Fruit fly (Drosophila melanogaster) whole organism, prepupa: Measurements from ENCODE around the gene Trf4-2.

ENCODE experiments used
- Blimp-1 ChIP-seq: fragments of 200-800 bp; sonication (Bioruptor generic); optimal IDR thresholded peaks from 3 replicates; lab custom pipeline; 2017; ENCODE audit warnings: missing biosample characterization, missing genetic modification characterization, mild to moderate bottlenecking, moderate library complexity, missing genetic modification reagents
- CG10631 ChIP-seq: fragments of 200-800 bp; sonication (Bioruptor generic); optimal IDR thresholded peaks from 2 replicates; lab custom pipeline; 2016; ENCODE audit warnings: missing biosample characterization, missing genetic modification characterization
- CG11762 ChIP-seq: fragments of 200-800 bp; sonication (Bioruptor generic); optimal IDR thresholded peaks from 3 replicates; lab custom pipeline; 2016; ENCODE audit warnings: missing biosample characterization, missing genetic modification characterization; ENCODE audit not compliant: insufficient read depth
- CG11902 ChIP-seq: fragments of 200-800 bp; sonication (Bioruptor generic); optimal IDR thresholded peaks from 3 replicates; lab custom pipeline; 2016; ENCODE audit warnings: missing biosample characterization, missing genetic modification characterization
- CG15336 ChIP-seq: fragments of 200-800 bp; sonication (Bioruptor generic); IDR thresholded peaks from 2 replicates; pipeline ENCODE4 v1.3.6; 2022; ENCODE audit warnings: missing biosample characterization, missing genetic modification characterization
- CG16779 ChIP-seq: fragments of 200-800 bp; sonication (Bioruptor generic); optimal IDR thresholded peaks from 3 replicates; lab custom pipeline; 2017; ENCODE audit warnings: missing biosample characterization, mild to moderate bottlenecking, missing genetic modification characterization
- CG31627 ChIP-seq: fragments of 200-800 bp; sonication (Bioruptor generic); optimal IDR thresholded peaks from 3 replicates; lab custom pipeline; 2016; ENCODE audit warnings: missing biosample characterization, missing genetic modification characterization
- CG32006 ChIP-seq: fragments of 200-800 bp; sonication (Bioruptor generic); optimal IDR thresholded peaks from 3 replicates; lab custom pipeline; 2017; ENCODE audit warnings: missing biosample characterization, mild to moderate bottlenecking, missing genetic modification characterization
- CG34406 ChIP-seq: fragments of 200-800 bp; sonication (Bioruptor generic); optimal IDR thresholded peaks from 3 replicates; lab custom pipeline; 2016; ENCODE audit warnings: missing biosample characterization, missing genetic modification characterization
- CG3919 ChIP-seq: fragments of 200-800 bp; sonication (Bioruptor generic); optimal IDR thresholded peaks from 3 replicates; lab custom pipeline; 2016; ENCODE audit warnings: missing biosample characterization, missing genetic modification characterization
- CG4318 ChIP-seq: fragments of 200-800 bp; sonication (Bioruptor generic); optimal IDR thresholded peaks from 3 replicates; lab custom pipeline; 2017; ENCODE audit warnings: missing biosample characterization, mild to moderate bottlenecking, missing genetic modification characterization
- CG6163 ChIP-seq: fragments of 200-800 bp; sonication (Bioruptor generic); IDR thresholded peaks from 3 replicates; pipeline ENCODE4 v1.3.6; 2022; ENCODE audit warnings: missing biosample characterization, missing genetic modification characterization
- CG6276 ChIP-seq: fragments of 200-800 bp; sonication (Bioruptor generic); optimal IDR thresholded peaks from 2 replicates; lab custom pipeline; 2017; ENCODE audit warnings: missing biosample characterization, mild to moderate bottlenecking, missing genetic modification characterization
- CG6792 ChIP-seq: fragments of 200-800 bp; sonication (Bioruptor generic); optimal IDR thresholded peaks from 3 replicates; lab custom pipeline; 2016; ENCODE audit warnings: missing biosample characterization, missing genetic modification characterization
- CG6808 ChIP-seq: fragments of 200-800 bp; sonication (Bioruptor generic); optimal IDR thresholded peaks from 3 replicates; lab custom pipeline; 2017; ENCODE audit warnings: missing biosample characterization, missing genetic modification characterization, mild to moderate bottlenecking, moderate library complexity, missing genetic modification reagents
- CG7368 ChIP-seq: fragments of 200-800 bp; sonication (Bioruptor generic); optimal IDR thresholded peaks from 3 replicates; lab custom pipeline; 2016; ENCODE audit warnings: missing biosample characterization, missing genetic modification characterization
- CG8119 ChIP-seq: fragments of 200-800 bp; sonication (Bioruptor generic); IDR thresholded peaks from 3 replicates; pipeline ENCODE4 v1.3.6; 2022; ENCODE audit warnings: missing biosample characterization, missing genetic modification characterization
- CG8319 ChIP-seq: fragments of 200-800 bp; sonication (Bioruptor generic); optimal IDR thresholded peaks from 3 replicates; lab custom pipeline; 2016; ENCODE audit warnings: missing biosample characterization, missing genetic modification characterization
- CG9139 ChIP-seq: fragments of 200-800 bp; sonication (Bioruptor generic); optimal IDR thresholded peaks from 3 replicates; lab custom pipeline; 2017; ENCODE audit warnings: missing biosample characterization, mild to moderate bottlenecking, missing genetic modification characterization
- Eip75B ChIP-seq: fragments of 200-800 bp; sonication (Bioruptor generic); optimal IDR thresholded peaks from 3 replicates; lab custom pipeline; 2016; ENCODE audit warnings: missing biosample characterization, missing genetic modification characterization
- Eip93F ChIP-seq: fragments of 200-800 bp; sonication (Bioruptor generic); optimal IDR thresholded peaks from 2 replicates; lab custom pipeline; 2016; ENCODE audit warnings: missing biosample characterization, mild to moderate bottlenecking, missing genetic modification characterization
- Ets21C ChIP-seq: fragments of 200-800 bp; sonication (Bioruptor generic); optimal IDR thresholded peaks from 3 replicates; lab custom pipeline; 2016; ENCODE audit warnings: missing biosample characterization, missing genetic modification characterization
- Ets96B ChIP-seq: fragments of 200-800 bp; optimal IDR thresholded peaks from 2 replicates; lab custom pipeline; 2019; ENCODE audit warnings: missing biosample characterization, mild to moderate bottlenecking, missing genetic modification characterization, moderate library complexity
- Gug ChIP-seq: fragments of 200-800 bp; sonication (Bioruptor generic); IDR thresholded peaks from 2 replicates; pipeline ENCODE4 v1.3.6; 2022; ENCODE audit warnings: missing biosample characterization, missing genetic modification characterization
- Hr38 ChIP-seq: sonication (Bioruptor generic); optimal IDR thresholded peaks from 2 replicates; lab custom pipeline; 2016; ENCODE audit warnings: missing biosample characterization, missing genetic modification characterization
- Hr39 ChIP-seq: fragments of 200-800 bp; sonication (Bioruptor generic); optimal IDR thresholded peaks from 2 replicates; lab custom pipeline; 2016; ENCODE audit warnings: missing biosample characterization, missing genetic modification characterization
- Hr4 ChIP-seq: fragments of 200-800 bp; sonication (Bioruptor generic); optimal IDR thresholded peaks from 3 replicates; lab custom pipeline; 2016; ENCODE audit warnings: missing biosample characterization, missing genetic modification characterization
- Lpt ChIP-seq: fragments of 200-800 bp; sonication (Bioruptor generic); optimal IDR thresholded peaks from 3 replicates; lab custom pipeline; 2016; ENCODE audit warnings: missing biosample characterization, missing genetic modification characterization
- Met ChIP-seq: fragments of 200-800 bp; sonication (Bioruptor generic); optimal IDR thresholded peaks from 3 replicates; lab custom pipeline; 2016; ENCODE audit warnings: missing biosample characterization, missing genetic modification characterization
- Sox102F ChIP-seq: fragments of 200-800 bp; sonication (Bioruptor generic); optimal IDR thresholded peaks from 2 replicates; lab custom pipeline; 2016; ENCODE audit warnings: missing biosample characterization, mild to moderate bottlenecking, missing genetic modification characterization
- Sox14 ChIP-seq: fragments of 200-800 bp; sonication (Bioruptor generic); optimal IDR thresholded peaks from 3 replicates; lab custom pipeline; 2016; ENCODE audit warnings: missing biosample characterization, missing genetic modification characterization
- Sox15 ChIP-seq: fragments of 200-800 bp; sonication (Bioruptor generic); optimal IDR thresholded peaks from 3 replicates; lab custom pipeline; 2016; ENCODE audit warnings: missing biosample characterization, missing genetic modification characterization
- achi ChIP-seq: fragments of 200-800 bp; sonication (Bioruptor generic); optimal IDR thresholded peaks from 3 replicates; lab custom pipeline; 2016; ENCODE audit warnings: missing biosample characterization, missing genetic modification characterization
- acj6 ChIP-seq: fragments of 200-800 bp; sonication (Bioruptor generic); optimal IDR thresholded peaks from 3 replicates; lab custom pipeline; 2016; ENCODE audit warnings: missing biosample characterization, missing genetic modification characterization
- cyc ChIP-seq: fragments of 200-800 bp; sonication (Bioruptor generic); optimal IDR thresholded peaks from 3 replicates; lab custom pipeline; 2016; ENCODE audit warnings: missing biosample characterization, missing genetic modification characterization
- eg ChIP-seq: fragments of 200-800 bp; sonication (Bioruptor generic); IDR thresholded peaks from 3 replicates; pipeline ENCODE4 v1.3.6; 2022; ENCODE audit warnings: missing biosample characterization, missing genetic modification characterization
- fd59A ChIP-seq: fragments of 200-800 bp; sonication (Bioruptor generic); optimal IDR thresholded peaks from 2 replicates; lab custom pipeline; 2017; ENCODE audit warnings: missing biosample characterization, mild to moderate bottlenecking, missing genetic modification characterization, missing genetic modification reagents
- fkh ChIP-seq: fragments of 200-800 bp; sonication (Bioruptor generic); optimal IDR thresholded peaks from 3 replicates; lab custom pipeline; 2017; ENCODE audit warnings: missing biosample characterization, mild to moderate bottlenecking, missing genetic modification characterization, moderate library complexity
- lz ChIP-seq: fragments of 200-800 bp; sonication (Bioruptor generic); optimal IDR thresholded peaks from 3 replicates; lab custom pipeline; 2016; ENCODE audit warnings: missing biosample characterization, missing genetic modification characterization
- net ChIP-seq: fragments of 200-800 bp; sonication (Bioruptor generic); optimal IDR thresholded peaks from 3 replicates; lab custom pipeline; 2016; ENCODE audit warnings: missing biosample characterization, missing genetic modification characterization
- pdm3 ChIP-seq: fragments of 200-800 bp; sonication (Bioruptor generic); optimal IDR thresholded peaks from 3 replicates; lab custom pipeline; 2016; ENCODE audit warnings: missing biosample characterization, missing genetic modification characterization
- salr ChIP-seq, 2 experiments: fragments of 200-800 bp; sonication (Bioruptor generic); optimal IDR thresholded peaks; 3 replicates each; lab custom pipeline; 2016 to 2018; ENCODE audit warnings: missing biosample characterization in 2 of 2, missing genetic modification characterization in 2 of 2, mild to moderate bottlenecking in 1 of 2
- spab ChIP-seq: fragments of 200-800 bp; sonication (Bioruptor generic); optimal IDR thresholded peaks from 2 replicates; lab custom pipeline; 2017; ENCODE audit warnings: missing biosample characterization, mild to moderate bottlenecking, missing genetic modification characterization, missing genetic modification reagents
- ss ChIP-seq, 2 experiments: fragments of 200-800 bp; sonication (Bioruptor generic); optimal IDR thresholded peaks; 2 replicates in 1 of 2; 3 replicates in 1 of 2; lab custom pipeline; 2017 to 2018; ENCODE audit warnings: mild to moderate bottlenecking in 2 of 2, missing biosample characterization in 2 of 2, missing genetic modification characterization in 2 of 2, moderate library complexity in 1 of 2
- svp ChIP-seq: fragments of 200-800 bp; sonication (Bioruptor generic); peaks from one replicate; lab custom pipeline; 2016; ENCODE audit warnings: missing biosample characterization, missing genetic modification characterization
- vri ChIP-seq: fragments of 200-800 bp; sonication (Bioruptor generic); optimal IDR thresholded peaks from 3 replicates; lab custom pipeline; 2016; ENCODE audit warnings: missing biosample characterization, mild to moderate bottlenecking, missing genetic modification characterization

Gene Trf4-2

dm6 chr3R:24970323-24971067 is 45.5 kb downstream of the Trf4-2 start (continued):
- TF ChIP-seq achi (GFP tag; lab: Kevin White, UChicago) (peak; percentile 43), CG34406 (GFP tag; lab: Kevin White, UChicago) (no peak), ss (GFP tag; optimal IDR thresholded peaks at IDR 0.05; lab: Kevin White, UChicago) (peak; percentile 17 to 68), CG16779 (tag; lab: Kevin White, UChicago) (no peak), pdm3 (GFP tag; lab: Kevin White, UChicago) (peak; percentile 4), Hr38 (no peak), vri (GFP tag; lab: Kevin White, UChicago) (no peak), fd59A (peak; percentile 65)

dm6 chr3R:24974762-24975432 is 49.9 kb downstream of the Trf4-2 start:
- TF ChIP-seq eg (GFP tag; lab: Robert Waterston, UW) (peak; percentile 93), CG6163 (peak; percentile 84), CG9139 (peak; percentile 67), CG32006 (GFP tag; lab: Kevin White, UChicago) (peak; percentile 96), pdm3 (GFP tag; lab: Kevin White, UChicago) (peak; percentile 89), CG8319 (GFP tag; lab: Kevin White, UChicago) (peak; percentile 65), Ets21C (GFP tag; lab: Kevin White, UChicago) (peak; percentile 28), svp (peak; percentile 91), CG34406 (GFP tag; lab: Kevin White, UChicago) (peak; percentile 77), CG11762 (GFP tag; lab: Kevin White, UChicago) (peak; percentile 81), CG8119 (GFP tag; lab: Robert Waterston, UW) (peak; percentile 93), acj6 (GFP tag; lab: Kevin White, UChicago) (peak; percentile 86), CG11902 (peak; percentile 49), spab (peak; percentile 82), CG10631 (peak; percentile 80), Sox102F (GFP tag; lab: Kevin White, UChicago) (peak; percentile 75), Hr38 (no peak), CG31627 (peak; percentile 77), Met (peak; percentile 68), Sox15 (peak; percentile 50), Eip75B (peak; percentile 76), CG7368 (GFP tag; lab: Kevin White, UChicago) (peak; percentile 80), Hr4 (GFP tag; lab: Kevin White, UChicago) (peak; percentile 88), CG15336 (peak; percentile 93), Lpt (peak; percentile 92), CG3919 (peak; percentile 93), CG6792 (GFP tag; lab: Kevin White, UChicago) (peak; percentile 50), achi (GFP tag; lab: Kevin White, UChicago) (peak; percentile 91), lz (GFP tag; lab: Kevin White, UChicago) (peak; percentile 45), Ets96B (peak; percentile 79), fkh (GFP tag; lab: Kevin White, UChicago) (no peak), Eip93F (no peak), vri (GFP tag; lab: Kevin White, UChicago) (peak; percentile 27), CG6276 (GFP tag; lab: Kevin White, UChicago) (peak; percentile 89), CG6808 (GFP tag; lab: Kevin White, UChicago) (peak; percentile 82), cyc (GFP tag; lab: Kevin White, UChicago) (peak; percentile 79), net (GFP tag; lab: Kevin White, UChicago) (peak; percentile 81), CG4318 (GFP tag; lab: Kevin White, UChicago) (peak; percentile 89), Hr39 (GFP tag; lab: Kevin White, UChicago) (peak; percentile 74), Gug (GFP tag; lab: Robert Waterston, UW) (peak; percentile 93), salr (GFP tag; optimal IDR thresholded peaks at IDR 0.05; lab: Kevin White, UChicago) (peak; percentile 61 to 90), Blimp-1 (GFP tag; lab: Kevin White, UChicago) (peak; percentile 18), Sox14 (peak; percentile 94), fd59A (peak; percentile 80)
